Worm (Caenorhabditis elegans) whole organism, L4 larva: ENCODE measurements around the gene tbx-43.

Experiments
- attf-4 ChIP-seq: sonication (generic microtip); optimal IDR thresholded peaks from 3 replicates; lab custom pipeline; 2017; ENCODE audit warnings: missing biosample characterization, missing genetic modification characterization
- ceh-82 ChIP-seq: sonication (generic microtip); optimal IDR thresholded peaks from 2 replicates; lab custom pipeline; 2017; ENCODE audit warnings: missing biosample characterization, missing genetic modification characterization
- fkh-10 ChIP-seq: fragments of 150-350 bp; optimal IDR thresholded peaks from 2 replicates; lab custom pipeline; 2014; ENCODE audit warnings: missing biosample characterization, missing genetic modification reagents, missing genetic modification characterization
- nhr-48 ChIP-seq: sonication (generic microtip); optimal IDR thresholded peaks from 2 replicates; lab custom pipeline; 2016; ENCODE audit warnings: mild to moderate bottlenecking, missing genetic modification characterization, missing compliant biosample characterization
- sdz-12 ChIP-seq: fragments of 200-800 bp; sonication (Bioruptor generic); optimal IDR thresholded peaks from 2 replicates; lab custom pipeline; 2018; ENCODE audit warnings: mild to moderate bottlenecking, missing genetic modification characterization, missing compliant biosample characterization
- unc-62 ChIP-seq, 3 experiments: fragments of 150-350 bp in 1 of 3; sonication (generic microtip); optimal IDR thresholded peaks in 2 of 3; peaks in 1 of 3; 1 replicate in 1 of 3; 2 replicates in 2 of 3; lab custom pipeline; 2014 to 2017; ENCODE audit warnings: missing biosample characterization in 3 of 3, missing genetic modification characterization in 3 of 3, missing genetic modification reagents in 3 of 3, missing genotype in 1 of 3

- TF ChIP-seq ceh-82 (tag; lab: Kevin White, UChicago) (no peak), sdz-12 (GFP tag; lab: Kevin White, UChicago) (no peak), unc-62 (GFP tag; optimal IDR thresholded peaks at IDR 0.05 in 1 of 2; lab: Kevin White, UChicago) (no peak), unc-62 (tag; optimal IDR thresholded peaks at IDR 0.05; lab: Kevin White, UChicago) (no peak), fkh-10 (GFP tag; lab: Kevin White, UChicago) (no peak), attf-4 (tag; lab: Kevin White, UChicago) (no peak), nhr-48 (tag; lab: Kevin White, UChicago) (no peak)
These were observed 26.3 kb downstream of the tbx-43 start for ce11 chrIII:1743488-1744020.
